Worm (Caenorhabditis elegans) whole organism, L1 larva: ENCODE measurements around the gene fmo-4.
A peak's percentile ranks its signal among the peaks of the same experiment; 100 is the strongest.

Experiments used
- F16B12.6 ChIP-seq: fragments of 150-350 bp; optimal IDR thresholded peaks from 2 replicates; lab custom pipeline; 2014; ENCODE audit warnings: missing biosample characterization, missing genetic modification characterization
- alr-1 ChIP-seq: fragments of 200-800 bp; sonication (Bioruptor generic); optimal IDR thresholded peaks from 2 replicates; lab custom pipeline; 2018; ENCODE audit warnings: borderline replicate concordance, mild to moderate bottlenecking, missing genetic modification characterization, missing compliant biosample characterization
- ama-1 ChIP-seq: fragments of 150-350 bp; optimal IDR thresholded peaks from 2 replicates; lab custom pipeline; 2014
- blmp-1 ChIP-seq: fragments of 150-350 bp; optimal IDR thresholded peaks from 2 replicates; lab custom pipeline; 2014; ENCODE audit warnings: missing biosample characterization, missing genetic modification characterization
- ceh-82 ChIP-seq, 3 experiments: fragments of 150-350 bp in 1 of 3; sonication (generic microtip) in 2 of 3; optimal IDR thresholded peaks; 2 replicates each; lab custom pipeline; 2014 to 2017; ENCODE audit warnings: missing biosample characterization in 3 of 3, missing genetic modification characterization in 3 of 3
- ceh-88 ChIP-seq: fragments of 200-800 bp; sonication (Bioruptor generic); IDR thresholded peaks from 2 replicates; pipeline ENCODE4 v1.3.6; 2022; ENCODE audit warnings: missing genetic modification characterization, missing compliant biosample characterization
- ces-1 ChIP-seq: fragments of 150-350 bp; optimal IDR thresholded peaks from 2 replicates; lab custom pipeline; 2014; ENCODE audit warnings: missing biosample characterization, missing genetic modification reagents, missing genetic modification characterization
- dpl-1 ChIP-seq, 3 experiments: fragments of 150-350 bp in 2 of 3; sonication (generic microtip) in 1 of 3; optimal IDR thresholded peaks; 2 replicates each; lab custom pipeline; 2014 to 2017; ENCODE audit warnings: missing biosample characterization in 3 of 3, missing genetic modification characterization in 3 of 3, missing genetic modification reagents in 3 of 3
- dsc-1 ChIP-seq: sonication (generic microtip); optimal IDR thresholded peaks from 2 replicates; lab custom pipeline; 2016; ENCODE audit warnings: mild to moderate bottlenecking, missing genetic modification characterization, missing compliant biosample characterization
- efl-1 ChIP-seq, 4 experiments: fragments of 150-350 bp; optimal IDR thresholded peaks in 3 of 4; peaks in 1 of 4; 1 replicate in 1 of 4; 2 replicates in 3 of 4; lab custom pipeline; 2014; ENCODE audit warnings: missing biosample characterization in 2 of 4, missing genetic modification characterization in 2 of 4, missing genetic modification reagents in 2 of 4
- egl-13 ChIP-seq: sonication (generic microtip); optimal IDR thresholded peaks from 2 replicates; lab custom pipeline; 2016; ENCODE audit warnings: missing genotype, missing genetic modification reagents, missing genetic modification characterization, missing compliant biosample characterization
- elt-3 ChIP-seq, 6 experiments: fragments of 150-350 bp in 1 of 6; sonication (generic microtip); optimal IDR thresholded peaks; 2 replicates each; lab custom pipeline; 2017 to 2018; ENCODE audit warnings: missing biosample characterization in 6 of 6, missing genetic modification characterization in 6 of 6, inconsistent platforms in 1 of 6
- ets-5 ChIP-seq: fragments of 200-800 bp; sonication (Bioruptor generic); IDR thresholded peaks from 2 replicates; pipeline ENCODE4 v1.3.6; 2022; ENCODE audit warnings: missing genetic modification characterization, missing compliant biosample characterization
- fkh-4 ChIP-seq: sonication (generic microtip); optimal IDR thresholded peaks from 2 replicates; lab custom pipeline; 2016; ENCODE audit warnings: missing compliant biosample characterization, missing genetic modification characterization, borderline replicate concordance
- fkh-8 ChIP-seq: sonication (generic microtip); optimal IDR thresholded peaks from 2 replicates; lab custom pipeline; 2016; ENCODE audit warnings: mild to moderate bottlenecking, missing genetic modification characterization, missing compliant biosample characterization
- irx-1 ChIP-seq: sonication (generic microtip); optimal IDR thresholded peaks from 2 replicates; lab custom pipeline; 2016; ENCODE audit warnings: missing genetic modification characterization, missing compliant biosample characterization
- lin-15B ChIP-seq: fragments of 150-350 bp; sonication (generic microtip); optimal IDR thresholded peaks from 3 replicates; lab custom pipeline; 2014; ENCODE audit warnings: missing biosample characterization, missing genetic modification characterization
- lin-35 ChIP-seq, 2 experiments: fragments of 150-350 bp; optimal IDR thresholded peaks; 2 replicates each; lab custom pipeline; 2014; ENCODE audit warnings: missing biosample characterization in 2 of 2, missing genetic modification characterization in 2 of 2, missing genetic modification reagents in 2 of 2
- lir-3 ChIP-seq: sonication (generic microtip); optimal IDR thresholded peaks from 2 replicates; lab custom pipeline; 2016; ENCODE audit warnings: mild to moderate bottlenecking, missing genetic modification characterization, moderate library complexity, missing compliant biosample characterization; ENCODE audit not compliant: poor library complexity
- lsy-2 ChIP-seq, 2 experiments: fragments of 150-350 bp; optimal IDR thresholded peaks; 2 replicates each; lab custom pipeline; 2014; ENCODE audit warnings: missing biosample characterization in 2 of 2, missing genetic modification characterization in 2 of 2
- mdl-1 ChIP-seq, 2 experiments: fragments of 150-350 bp; optimal IDR thresholded peaks; 2 replicates each; lab custom pipeline; 2014 to 2017; ENCODE audit warnings: missing biosample characterization in 2 of 2, missing genetic modification characterization in 2 of 2, inconsistent platforms in 1 of 2
- mep-1 ChIP-seq: fragments of 150-350 bp; optimal IDR thresholded peaks from 2 replicates; lab custom pipeline; 2014; ENCODE audit warnings: missing biosample characterization, missing genetic modification characterization
- nhr-19 ChIP-seq: fragments of 200-800 bp; sonication (Bioruptor generic); conservative IDR thresholded peaks from 2 replicates; pipeline ENCODE4 v1.3.6; 2022; ENCODE audit warnings: missing genetic modification characterization, missing compliant biosample characterization
- nhr-237 ChIP-seq: fragments of 150-350 bp; optimal IDR thresholded peaks from 2 replicates; lab custom pipeline; 2014; ENCODE audit warnings: missing biosample characterization, missing genetic modification characterization
- nhr-47 ChIP-seq: sonication (generic microtip); optimal IDR thresholded peaks from 2 replicates; lab custom pipeline; 2016; ENCODE audit warnings: mild to moderate bottlenecking, missing genetic modification characterization, moderate library complexity, missing compliant biosample characterization
- nhr-71 ChIP-seq: sonication (generic microtip); optimal IDR thresholded peaks from 2 replicates; lab custom pipeline; 2016; ENCODE audit warnings: mild to moderate bottlenecking, missing genetic modification characterization, moderate library complexity, missing compliant biosample characterization
- nhr-77 ChIP-seq: fragments of 150-350 bp; optimal IDR thresholded peaks from 2 replicates; lab custom pipeline; 2014; ENCODE audit warnings: missing biosample characterization, missing genetic modification characterization
- nhr-85 ChIP-seq: sonication (generic microtip); peaks from one replicate; lab custom pipeline; 2016; ENCODE audit warnings: missing genetic modification characterization, inconsistent platforms, missing compliant biosample characterization
- nhr-90 ChIP-seq: sonication (generic microtip); optimal IDR thresholded peaks from 2 replicates; lab custom pipeline; 2016; ENCODE audit warnings: mild to moderate bottlenecking, missing genetic modification characterization, missing compliant biosample characterization; ENCODE audit not compliant: poor library complexity
- pax-3 ChIP-seq: fragments of 200-800 bp; sonication (Bioruptor generic); optimal IDR thresholded peaks from 2 replicates; lab custom pipeline; 2018; ENCODE audit warnings: mild to moderate bottlenecking, missing genetic modification characterization, moderate library complexity, missing compliant biosample characterization
- rnt-1 ChIP-seq: sonication (generic microtip); optimal IDR thresholded peaks from 2 replicates; lab custom pipeline; 2016; ENCODE audit warnings: mild to moderate bottlenecking, missing genetic modification characterization, moderate library complexity, missing compliant biosample characterization
- snpc-4 ChIP-seq: fragments of 150-350 bp; optimal IDR thresholded peaks from 2 replicates; lab custom pipeline; 2014; ENCODE audit warnings: missing biosample characterization, missing genetic modification characterization
- snu-23 ChIP-seq: sonication (generic microtip); optimal IDR thresholded peaks from 2 replicates; lab custom pipeline; 2016; ENCODE audit warnings: missing genetic modification characterization, missing compliant biosample characterization
- sptf-1 ChIP-seq: fragments of 150-350 bp; optimal IDR thresholded peaks from 2 replicates; lab custom pipeline; 2014; ENCODE audit warnings: missing biosample characterization, missing genetic modification characterization
- swsn-7 ChIP-seq: sonication (generic microtip); optimal IDR thresholded peaks from 2 replicates; lab custom pipeline; 2016; ENCODE audit warnings: missing genetic modification characterization, missing compliant biosample characterization
- tbx-2 ChIP-seq: sonication (generic microtip); optimal IDR thresholded peaks from 2 replicates; lab custom pipeline; 2016; ENCODE audit warnings: missing genetic modification characterization, missing compliant biosample characterization
- unc-30 ChIP-seq: sonication (generic microtip); optimal IDR thresholded peaks from 2 replicates; lab custom pipeline; 2017; ENCODE audit warnings: missing biosample characterization, missing genetic modification characterization
- vab-15 ChIP-seq: sonication (generic microtip); optimal IDR thresholded peaks from 2 replicates; lab custom pipeline; 2017; ENCODE audit warnings: missing genotype, mild to moderate bottlenecking, missing genetic modification characterization, missing compliant biosample characterization
- xbp-1 ChIP-seq: sonication (generic microtip); optimal IDR thresholded peaks from 2 replicates; lab custom pipeline; 2016; ENCODE audit warnings: missing genetic modification characterization, missing compliant biosample characterization
- zip-4 ChIP-seq: fragments of 200-800 bp; sonication (Bioruptor generic); optimal IDR thresholded peaks from 2 replicates; lab custom pipeline; 2018; ENCODE audit warnings: mild to moderate bottlenecking, missing genetic modification characterization, moderate library complexity, missing compliant biosample characterization

fmo-4 gene

ce11 chrV:13608486-13608885 is 2.0 kb upstream of the fmo-4 start (continued):
- no peak for TF ChIP-seq alr-1
- peak; percentile 81 for TF ChIP-seq blmp-1 (tag; lab: Kevin White, UChicago)
- TF ChIP-seq nhr-19 (GFP tag; lab: Robert Waterston, UW) = peak; percentile 20; the same call in 1 of the 2 replicates
- TF ChIP-seq nhr-47 (tag; lab: Kevin White, UChicago) = no peak
- TF ChIP-seq ceh-88 (GFP tag; lab: Robert Waterston, UW) = no peak

ce11 chrV:13600882-13601281 is 5.6 kb downstream of the fmo-4 start, which contains the start of gene rdy-2:
TSS of gene rdy-2 (minus strand) at chrV:13600982.
- no peak for TF ChIP-seq ets-5 (GFP tag; lab: Robert Waterston, UW)
- TF ChIP-seq nhr-90 (tag; lab: Kevin White, UChicago) = no peak
- TF ChIP-seq elt-3 (tag; optimal IDR thresholded peaks at IDR 0.05; lab: Kevin White, UChicago) = no peak
- no peak for TF ChIP-seq unc-30 (tag; lab: Kevin White, UChicago)
- no peak for TF ChIP-seq F16B12.6 (tag; lab: Kevin White, UChicago)
- no peak for TF ChIP-seq efl-1 (optimal IDR thresholded peaks at IDR 0.05; lab: Kevin White, UChicago)
- peak in 1 of 2 experiments; percentile 53 for TF ChIP-seq efl-1 (GFP tag; optimal IDR thresholded peaks at IDR 0.05 in 1 of 2; lab: Kevin White, UChicago)
- TF ChIP-seq blmp-1 (tag; lab: Kevin White, UChicago) = peak; percentile 10

ce11 chrV:13598370-13598769 is 8.1 kb downstream of the fmo-4 start:
- no peak for TF ChIP-seq ama-1 (lab: Kevin White, UChicago)
- TF ChIP-seq zip-4 (GFP tag; lab: Kevin White, UChicago) = no peak
- no peak for TF ChIP-seq snpc-4 (tag; lab: Kevin White, UChicago)
- no peak for TF ChIP-seq vab-15 (tag; lab: Kevin White, UChicago)
- TF ChIP-seq efl-1 (optimal IDR thresholded peaks at IDR 0.05; lab: Kevin White, UChicago) = no peak
- TF ChIP-seq efl-1 (GFP tag; optimal IDR thresholded peaks at IDR 0.05 in 1 of 2; lab: Kevin White, UChicago) = no peak
- TF ChIP-seq fkh-8 = no peak
- no peak for TF ChIP-seq snu-23 (GFP tag; lab: Kevin White, UChicago)
- no peak for TF ChIP-seq dsc-1 (tag; lab: Kevin White, UChicago)

ce11 chrV:13593083-13593482 is 13.4 kb downstream of the fmo-4 start, which contains the start of gene F53F4.4:
TSS of gene F53F4.4 (plus strand) at chrV:13593383.
- no peak for TF ChIP-seq efl-1 (optimal IDR thresholded peaks at IDR 0.05; lab: Kevin White, UChicago)
- TF ChIP-seq efl-1 (GFP tag; optimal IDR thresholded peaks at IDR 0.05 in 1 of 2; lab: Kevin White, UChicago) = peak in 1 of 2 experiments; percentile 67
- no peak for TF ChIP-seq ces-1
- peak; percentile 59 for TF ChIP-seq blmp-1 (tag; lab: Kevin White, UChicago)

ce11 chrV:13591504-13592174 is 14.9 kb downstream of the fmo-4 start, which contains the start of gene tbcb-1:
TSS of gene tbcb-1 (plus strand) at chrV:13592124.
- no peak for TF ChIP-seq nhr-77
- TF ChIP-seq lir-3 (tag; lab: Kevin White, UChicago) = peak; percentile 29
- peak in 2 of 3 experiments; percentile 35 for TF ChIP-seq ceh-82 (tag; optimal IDR thresholded peaks at IDR 0.05; lab: Kevin White, UChicago)
- peak; percentile 69 for TF ChIP-seq dsc-1 (tag; lab: Kevin White, UChicago)
- TF ChIP-seq nhr-47 (tag; lab: Kevin White, UChicago) = peak; percentile 67
- peak; percentile 56 for TF ChIP-seq snu-23 (GFP tag; lab: Kevin White, UChicago)
- TF ChIP-seq rnt-1 (tag; lab: Kevin White, UChicago) = peak; percentile 58
- peak; percentile 26 for TF ChIP-seq egl-13
- TF ChIP-seq nhr-71 (tag; lab: Kevin White, UChicago) = peak; percentile 66
- TF ChIP-seq lsy-2 (tag; optimal IDR thresholded peaks at IDR 0.05; lab: Kevin White, UChicago) = peak; percentile 46 to 53
- TF ChIP-seq mep-1 (tag; lab: Kevin White, UChicago) = peak; percentile 63
- TF ChIP-seq nhr-237 (tag; lab: Kevin White, UChicago) = no peak
- TF ChIP-seq snpc-4 (tag; lab: Kevin White, UChicago) = peak; percentile 0
- no peak for TF ChIP-seq sptf-1 (tag; lab: Kevin White, UChicago)
- TF ChIP-seq swsn-7 (tag; lab: Kevin White, UChicago) = peak; percentile 57
- TF ChIP-seq lin-35 (GFP tag; optimal IDR thresholded peaks at IDR 0.05; lab: Kevin White, UChicago) = peak; percentile 47 to 52
- TF ChIP-seq efl-1 (optimal IDR thresholded peaks at IDR 0.05; lab: Kevin White, UChicago) = peak; percentile 46 to 66
- peak; percentile 58 to 95 for TF ChIP-seq efl-1 (GFP tag; optimal IDR thresholded peaks at IDR 0.05 in 1 of 2; lab: Kevin White, UChicago)
- peak; percentile 37 for TF ChIP-seq tbx-2 (tag; lab: Kevin White, UChicago)
- peak; percentile 37 for TF ChIP-seq blmp-1 (tag; lab: Kevin White, UChicago)
- TF ChIP-seq xbp-1 (tag; lab: Kevin White, UChicago) = peak; percentile 46
- TF ChIP-seq dpl-1 (GFP tag; optimal IDR thresholded peaks at IDR 0.05; lab: Kevin White, UChicago) = peak; percentile 33 to 74 (median 65)
- TF ChIP-seq unc-30 (tag; lab: Kevin White, UChicago) = no peak
- peak; percentile 37 for TF ChIP-seq nhr-90 (tag; lab: Kevin White, UChicago)
- TF ChIP-seq mdl-1 (tag; optimal IDR thresholded peaks at IDR 0.05; lab: Kevin White, UChicago) = no peak
- TF ChIP-seq irx-1 (tag; lab: Kevin White, UChicago) = peak; percentile 41
- peak; percentile 32 for TF ChIP-seq nhr-85 (tag; lab: Kevin White, UChicago)
- TF ChIP-seq pax-3 = no peak
- TF ChIP-seq fkh-4 (tag; lab: Kevin White, UChicago) = peak; percentile 4
- peak; percentile 57 for TF ChIP-seq lin-15B (tag; lab: Kevin White, UChicago)
